Worm (Caenorhabditis elegans) whole organism, L3 larva: ENCODE data around the gene F40A3.4.
A peak's percentile ranks its signal among the peaks of the same experiment; 100 is the strongest.

ENCODE experiments used
- ZK546.5 ChIP-seq: sonication (generic microtip); optimal IDR thresholded peaks from 2 replicates; lab custom pipeline; 2017; ENCODE audit warnings: missing biosample characterization, missing genetic modification characterization
- aly-2 ChIP-seq: fragments of 150-350 bp; optimal IDR thresholded peaks from 2 replicates; lab custom pipeline; 2014; ENCODE audit warnings: missing biosample characterization, missing genetic modification characterization
- ama-1 ChIP-seq: fragments of 150-350 bp; optimal IDR thresholded peaks from 2 replicates; lab custom pipeline; 2018
- ceh-16 ChIP-seq: sonication (generic microtip); optimal IDR thresholded peaks from 2 replicates; lab custom pipeline; 2017; ENCODE audit warnings: missing biosample characterization, missing genetic modification characterization
- ceh-82 ChIP-seq: fragments of 150-350 bp; optimal IDR thresholded peaks from 2 replicates; lab custom pipeline; 2014; ENCODE audit warnings: missing biosample characterization, missing genetic modification characterization
- ceh-9 ChIP-seq: sonication (generic microtip); optimal IDR thresholded peaks from 2 replicates; lab custom pipeline; 2018; ENCODE audit warnings: missing biosample characterization, missing genetic modification characterization
- daf-12 ChIP-seq: fragments of 150-350 bp; optimal IDR thresholded peaks from 2 replicates; lab custom pipeline; 2014; ENCODE audit warnings: missing biosample characterization, missing genetic modification reagents, missing genetic modification characterization
- egl-27 ChIP-seq: sonication (generic microtip); optimal IDR thresholded peaks from 4 replicates; lab custom pipeline; 2017; ENCODE audit warnings: missing biosample characterization, missing genetic modification reagents, missing genetic modification characterization
- egl-5 ChIP-seq: fragments of 150-350 bp; optimal IDR thresholded peaks from 2 replicates; lab custom pipeline; 2017; ENCODE audit warnings: missing biosample characterization, missing genetic modification reagents, missing genetic modification characterization, inconsistent platforms
- elt-2 ChIP-seq: sonication (generic microtip); optimal IDR thresholded peaks from 2 replicates; lab custom pipeline; 2016; ENCODE audit warnings: missing genetic modification reagents, mild to moderate bottlenecking, missing genetic modification characterization, missing compliant biosample characterization
- elt-3 ChIP-seq, 3 experiments: fragments of 150-350 bp in 1 of 3; sonication (generic microtip) in 2 of 3; optimal IDR thresholded peaks; 2 replicates in 2 of 3; 4 replicates in 1 of 3; lab custom pipeline; 2014 to 2017; ENCODE audit warnings: missing biosample characterization in 3 of 3, missing genetic modification characterization in 3 of 3
- eor-1 ChIP-seq, 2 experiments: fragments of 150-350 bp; optimal IDR thresholded peaks; 2 replicates each; lab custom pipeline; 2014 to 2018; ENCODE audit warnings: missing biosample characterization in 2 of 2, missing genetic modification characterization in 2 of 2
- fkh-10 ChIP-seq: sonication (generic microtip); optimal IDR thresholded peaks from 2 replicates; lab custom pipeline; 2017; ENCODE audit warnings: missing biosample characterization, missing genetic modification reagents, missing genetic modification characterization
- fkh-2 ChIP-seq: fragments of 150-350 bp; optimal IDR thresholded peaks from 2 replicates; lab custom pipeline; 2014; ENCODE audit warnings: missing biosample characterization, missing genetic modification reagents, missing genetic modification characterization
- fos-1 ChIP-seq: fragments of 150-350 bp; optimal IDR thresholded peaks from 2 replicates; lab custom pipeline; 2014; ENCODE audit warnings: missing biosample characterization, missing genetic modification characterization
- hmg-11 ChIP-seq: sonication (generic microtip); optimal IDR thresholded peaks from 2 replicates; lab custom pipeline; 2016; ENCODE audit warnings: missing genetic modification characterization, missing compliant biosample characterization
- jun-1 ChIP-seq: fragments of 150-350 bp; optimal IDR thresholded peaks from 2 replicates; lab custom pipeline; 2014; ENCODE audit warnings: missing biosample characterization, missing genetic modification reagents, missing genetic modification characterization
- lin-15B ChIP-seq: fragments of 150-350 bp; optimal IDR thresholded peaks from 2 replicates; lab custom pipeline; 2014; ENCODE audit warnings: missing biosample characterization, missing genetic modification characterization
- lin-39 ChIP-seq: fragments of 150-350 bp; optimal IDR thresholded peaks from 2 replicates; lab custom pipeline; 2018; ENCODE audit warnings: missing biosample characterization, missing genetic modification reagents, missing genetic modification characterization
- mdl-1 ChIP-seq: fragments of 150-350 bp; optimal IDR thresholded peaks from 2 replicates; lab custom pipeline; 2014; ENCODE audit warnings: missing biosample characterization, missing genetic modification characterization
- mml-1 ChIP-seq: fragments of 150-350 bp; sonication (generic microtip); optimal IDR thresholded peaks from 3 replicates; lab custom pipeline; 2014; ENCODE audit warnings: missing biosample characterization, missing genetic modification characterization
- nfya-1 ChIP-seq: sonication (generic microtip); optimal IDR thresholded peaks from 2 replicates; lab custom pipeline; 2017; ENCODE audit warnings: missing genetic modification characterization, mild to moderate bottlenecking, missing compliant biosample characterization, antibody characterized with exemption, moderate library complexity; ENCODE audit not compliant: insufficient read depth
- nhr-11 ChIP-seq: fragments of 150-350 bp; optimal IDR thresholded peaks from 2 replicates; lab custom pipeline; 2014; ENCODE audit warnings: missing biosample characterization, missing genetic modification characterization
- nhr-12 ChIP-seq: fragments of 150-350 bp; optimal IDR thresholded peaks from 2 replicates; lab custom pipeline; 2014; ENCODE audit warnings: missing biosample characterization, missing genetic modification characterization
- nhr-23 ChIP-seq: fragments of 150-350 bp; optimal IDR thresholded peaks from 2 replicates; lab custom pipeline; 2014; ENCODE audit warnings: missing biosample characterization, missing genetic modification reagents, missing genetic modification characterization
- nhr-237 ChIP-seq: fragments of 150-350 bp; optimal IDR thresholded peaks from 2 replicates; lab custom pipeline; 2014; ENCODE audit warnings: missing biosample characterization, missing genetic modification characterization
- nhr-28 ChIP-seq: fragments of 150-350 bp; optimal IDR thresholded peaks from 2 replicates; lab custom pipeline; 2014; ENCODE audit warnings: missing biosample characterization, missing genetic modification characterization
- nhr-76 ChIP-seq: fragments of 150-350 bp; sonication (generic microtip); optimal IDR thresholded peaks from 5 replicates; lab custom pipeline; 2014; ENCODE audit warnings: missing biosample characterization, missing genetic modification characterization
- nhr-77 ChIP-seq: fragments of 150-350 bp; optimal IDR thresholded peaks from 2 replicates; lab custom pipeline; 2014; ENCODE audit warnings: missing biosample characterization, missing genetic modification characterization
- pha-4 ChIP-seq: fragments of 150-350 bp; optimal IDR thresholded peaks from 2 replicates; lab custom pipeline; 2014; ENCODE audit warnings: missing biosample characterization, missing genetic modification reagents, missing genetic modification characterization
- pqm-1 ChIP-seq: fragments of 150-350 bp; optimal IDR thresholded peaks from 2 replicates; lab custom pipeline; 2017; ENCODE audit warnings: missing biosample characterization, missing genetic modification characterization, inconsistent platforms
- snpc-4 ChIP-seq: fragments of 150-350 bp; optimal IDR thresholded peaks from 2 replicates; lab custom pipeline; 2014; ENCODE audit warnings: missing biosample characterization, missing genetic modification characterization
- tbx-2 ChIP-seq: sonication (generic microtip); optimal IDR thresholded peaks from 2 replicates; lab custom pipeline; 2016; ENCODE audit warnings: mild to moderate bottlenecking, missing genetic modification characterization, missing compliant biosample characterization
- unc-39 ChIP-seq: sonication (generic microtip); optimal IDR thresholded peaks from 4 replicates; lab custom pipeline; 2017; ENCODE audit warnings: missing biosample characterization, missing genetic modification characterization
- unc-62 ChIP-seq: fragments of 150-350 bp; sonication (generic microtip); optimal IDR thresholded peaks from 4 replicates; lab custom pipeline; 2014; ENCODE audit warnings: missing biosample characterization, missing genetic modification reagents, missing genetic modification characterization
- ztf-11 ChIP-seq: fragments of 150-350 bp; optimal IDR thresholded peaks from 2 replicates; lab custom pipeline; 2014; ENCODE audit warnings: missing biosample characterization, missing genetic modification characterization
- ztf-4 ChIP-seq: fragments of 150-350 bp; optimal IDR thresholded peaks from 2 replicates; lab custom pipeline; 2014; ENCODE audit warnings: missing biosample characterization, missing genetic modification characterization

Gene F40A3.4

DNA sequence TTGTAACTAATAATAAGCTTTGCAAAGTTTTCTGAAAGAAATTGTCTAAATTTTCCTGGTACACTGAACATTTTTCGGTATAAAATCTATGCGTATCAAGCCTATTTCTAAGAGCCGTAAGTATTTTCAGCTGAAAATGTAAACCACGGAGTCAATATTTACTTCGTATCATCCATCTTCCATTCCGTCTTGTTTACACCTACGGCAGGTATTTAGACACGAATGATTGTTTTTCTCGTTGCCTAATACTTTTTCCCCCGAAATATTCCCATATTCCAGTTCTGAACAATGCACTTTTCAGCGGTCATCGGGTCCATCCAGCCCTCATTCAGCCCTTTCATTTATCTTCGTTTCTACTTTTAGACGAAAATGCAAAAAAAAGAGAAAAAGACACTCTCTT, 27.9 kb upstream of the F40A3.4 start:
- TF ChIP-seq lin-15B (tag; lab: Kevin White, UChicago): no peak
- TF ChIP-seq pha-4: peak; percentile 88
- peak; percentile 32 for TF ChIP-seq lin-39

ce11 chrV:7848251-7848650, 27.3 kb upstream of the F40A3.4 start:
- TF ChIP-seq ZK546.5 (tag; lab: Kevin White, UChicago): no peak
- no peak for TF ChIP-seq nhr-76
- TF ChIP-seq elt-3 (tag; optimal IDR thresholded peaks at IDR 0.05; lab: Kevin White, UChicago): no peak
- TF ChIP-seq daf-12: no peak
- no peak for TF ChIP-seq nhr-12 (tag; lab: Kevin White, UChicago)
- no peak for TF ChIP-seq egl-27
- no peak for TF ChIP-seq tbx-2 (tag; lab: Kevin White, UChicago)
- no peak for TF ChIP-seq fos-1
- peak; percentile 45 for TF ChIP-seq pha-4
- TF ChIP-seq ceh-82 (tag; lab: Kevin White, UChicago): no peak
- no peak for TF ChIP-seq pqm-1
- peak; percentile 38 for TF ChIP-seq hmg-11 (tag; lab: Kevin White, UChicago)
- no peak for TF ChIP-seq fkh-2 (tag; lab: Kevin White, UChicago)
- TF ChIP-seq eor-1 (tag; optimal IDR thresholded peaks at IDR 0.05; lab: Kevin White, UChicago): no peak
- no peak for TF ChIP-seq fkh-10 (GFP tag; lab: Kevin White, UChicago)
- peak; percentile 31 for TF ChIP-seq elt-2 (tag; lab: Kevin White, UChicago)
- peak; percentile 15 for TF ChIP-seq nhr-23 (tag; lab: Kevin White, UChicago)
- TF ChIP-seq ama-1 (lab: Kevin White, UChicago): peak; percentile 8
- TF ChIP-seq nfya-1 (tag; lab: Kevin White, UChicago): no peak

- TF ChIP-seq pqm-1: no peak
- no peak for TF ChIP-seq lin-39
- TF ChIP-seq mml-1 (tag; lab: Kevin White, UChicago): no peak
- TF ChIP-seq nhr-28 (tag; lab: Kevin White, UChicago): no peak
- no peak for TF ChIP-seq ceh-16 (tag; lab: Kevin White, UChicago)
- TF ChIP-seq nhr-77 (tag; lab: Kevin White, UChicago): no peak
- no peak for TF ChIP-seq egl-5
- no peak for TF ChIP-seq ztf-4 (tag; lab: Kevin White, UChicago)
- TF ChIP-seq hmg-11 (tag; lab: Kevin White, UChicago): no peak
- TF ChIP-seq fos-1: no peak
- no peak for TF ChIP-seq snpc-4 (tag; lab: Kevin White, UChicago)
- no peak for TF ChIP-seq nhr-11 (tag; lab: Kevin White, UChicago)
- TF ChIP-seq nhr-23 (tag; lab: Kevin White, UChicago): no peak
- TF ChIP-seq ZK546.5 (tag; lab: Kevin White, UChicago): no peak
- TF ChIP-seq unc-39 (tag; lab: Kevin White, UChicago): no peak
- TF ChIP-seq elt-3 (tag; optimal IDR thresholded peaks at IDR 0.05; lab: Kevin White, UChicago): no peak
- TF ChIP-seq lin-15B (tag; lab: Kevin White, UChicago): no peak
- TF ChIP-seq ceh-9 (tag; lab: Kevin White, UChicago): no peak
- no peak for TF ChIP-seq pha-4
These were observed 23.5 kb upstream of the F40A3.4 start for ce11 chrV:7852078-7852477.

DNA sequence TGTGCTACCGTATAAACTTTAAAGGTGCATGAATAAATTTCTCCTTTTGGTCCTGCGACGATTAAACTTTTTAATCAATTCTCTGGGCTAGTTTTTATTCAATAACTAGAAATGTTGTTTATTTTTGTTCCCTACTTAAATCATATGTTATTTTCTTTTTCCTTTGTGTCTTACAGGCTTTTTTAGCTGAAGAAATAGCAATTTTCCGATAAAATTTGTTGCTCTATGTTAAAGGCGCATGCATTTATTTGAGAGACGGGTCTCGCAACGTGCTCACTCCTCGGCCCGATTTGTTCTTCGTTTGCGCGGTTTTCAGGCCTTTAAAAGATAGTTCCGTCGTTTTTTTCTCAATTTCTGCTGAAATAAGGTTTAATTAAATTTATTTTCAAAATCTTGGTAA, 21.7 kb upstream of the F40A3.4 start:
- no peak for TF ChIP-seq ceh-9 (tag; lab: Kevin White, UChicago)
- TF ChIP-seq mdl-1 (tag; lab: Kevin White, UChicago): no peak
- TF ChIP-seq fos-1: no peak
- TF ChIP-seq nhr-12 (tag; lab: Kevin White, UChicago): no peak
- TF ChIP-seq ztf-11: no peak
- no peak for TF ChIP-seq nhr-11 (tag; lab: Kevin White, UChicago)
- no peak for TF ChIP-seq ceh-82 (tag; lab: Kevin White, UChicago)
- no peak for TF ChIP-seq daf-12
- no peak for TF ChIP-seq fkh-10 (GFP tag; lab: Kevin White, UChicago)
- TF ChIP-seq hmg-11 (tag; lab: Kevin White, UChicago): peak; percentile 19
- TF ChIP-seq tbx-2 (tag; lab: Kevin White, UChicago): no peak
- peak; percentile 26 for TF ChIP-seq nfya-1 (tag; lab: Kevin White, UChicago)
- peak; percentile 29 for TF ChIP-seq pha-4
- peak; percentile 19 for TF ChIP-seq snpc-4 (tag; lab: Kevin White, UChicago)
- TF ChIP-seq aly-2 (tag; lab: Kevin White, UChicago): no peak
- no peak for TF ChIP-seq unc-39 (tag; lab: Kevin White, UChicago)
- TF ChIP-seq nhr-237 (tag; lab: Kevin White, UChicago): no peak
- TF ChIP-seq elt-2 (tag; lab: Kevin White, UChicago): no peak
- TF ChIP-seq lin-15B (tag; lab: Kevin White, UChicago): peak; percentile 14
- TF ChIP-seq fkh-2 (tag; lab: Kevin White, UChicago): no peak
- TF ChIP-seq unc-62: no peak
- no peak for TF ChIP-seq jun-1 (tag; lab: Kevin White, UChicago)
- TF ChIP-seq lin-39: no peak
- TF ChIP-seq nhr-77 (tag; lab: Kevin White, UChicago): no peak
